Fruit fly (Drosophila melanogaster) S2 (cell line): Measurements from ENCODE around the gene CG12885.

Source experiments
- CG8478 ChIP-seq: fragments of >200 bp; optimal IDR thresholded peaks from 2 replicates; lab custom pipeline; 2018
- CTCF ChIP-seq, 2 experiments: fragments of >200 bp; optimal IDR thresholded peaks; 2 replicates each; lab custom pipeline; 2018

CG12885 gene

DNA sequence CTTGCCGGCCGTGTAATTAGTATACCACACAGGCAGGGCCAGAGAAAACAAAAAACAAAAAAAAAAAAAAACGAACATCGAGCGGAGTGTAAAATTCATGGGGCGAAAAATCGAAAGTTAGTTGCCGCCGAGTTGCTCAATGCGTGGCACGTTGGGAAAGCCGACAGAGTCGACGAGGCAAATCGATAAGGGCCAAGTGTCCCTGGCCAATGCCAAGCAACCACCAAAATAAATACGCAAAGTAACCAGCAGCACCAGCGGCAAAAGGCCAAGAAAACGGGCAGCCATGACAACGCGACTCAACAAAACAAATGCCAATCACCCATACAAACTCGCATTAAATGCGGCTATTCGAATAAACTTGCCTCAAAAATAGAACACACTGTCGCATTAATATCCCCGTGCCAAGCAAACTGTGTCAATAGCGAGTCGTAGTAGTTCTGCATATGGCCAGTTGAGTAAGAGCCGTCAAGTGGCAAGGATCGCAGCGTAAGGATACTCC lies at the start of gene CG12885:
TSS of gene CG12885 (plus strand) at position 452 of the 502 bp plus-strand sequence.
- TF ChIP-seq CTCF (optimal IDR thresholded peaks at IDR 0.05; lab: Kevin White, UChicago) (no peak), CG8478 (no peak)

dm6 chr3R:27477507-27477906 lies 43.2 kb upstream of the CG12885 start:
- TF ChIP-seq CTCF (optimal IDR thresholded peaks at IDR 0.05; lab: Kevin White, UChicago) (peak; percentile 75 to 85), CG8478 (no peak)

DNA sequence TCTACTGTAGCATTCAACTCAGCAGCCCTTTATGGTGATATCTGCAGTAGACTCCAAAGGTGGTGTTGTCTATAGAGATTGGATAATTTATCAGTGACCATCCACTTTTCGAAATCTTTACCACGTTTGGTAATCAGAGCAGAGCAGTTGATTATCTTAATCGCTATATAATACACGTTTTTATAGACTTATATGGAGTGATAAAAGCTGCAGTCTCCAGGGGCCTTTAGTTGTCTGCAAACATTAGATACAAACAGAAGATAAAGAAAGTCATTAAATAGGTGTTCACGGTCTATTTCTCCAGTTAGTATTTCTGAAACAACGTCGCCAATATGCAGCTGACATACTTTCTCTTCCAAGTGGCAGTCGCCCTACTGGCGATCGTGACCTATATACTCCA lies 42.3 kb upstream of the CG12885 start, which contains the start of gene Cyp6a18:
TSS of gene Cyp6a18 (plus strand) at position 301 of the 400 bp plus-strand sequence.
- TF ChIP-seq CTCF (optimal IDR thresholded peaks at IDR 0.05; lab: Kevin White, UChicago) (no peak), CG8478 (no peak)

DNA sequence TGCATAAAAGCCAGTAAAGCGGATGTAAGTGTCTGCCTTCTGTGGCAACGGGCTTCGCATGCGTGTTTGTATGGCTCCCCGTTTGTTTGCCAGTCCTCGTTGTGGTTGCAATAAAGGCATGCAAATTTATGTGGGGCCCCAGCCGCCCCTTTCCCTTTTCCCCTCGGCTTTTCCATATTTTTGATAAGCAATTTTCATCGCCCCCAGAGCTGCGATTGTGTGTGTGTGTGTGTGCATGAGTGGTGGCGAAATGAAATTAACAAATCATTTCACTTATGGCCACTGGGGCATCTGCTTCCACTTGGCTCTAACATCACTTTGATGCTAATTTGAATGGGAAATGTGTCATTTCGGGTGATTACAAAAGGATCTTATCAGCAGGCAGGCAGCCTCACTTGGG lies 33.0 kb upstream of the CG12885 start, which contains the start of gene Gr98a:
TSS of gene Gr98a (plus strand) at position 301 of the 400 bp plus-strand sequence.
- TF ChIP-seq CTCF (optimal IDR thresholded peaks at IDR 0.05; lab: Kevin White, UChicago) (no peak), CG8478 (no peak)

- TF ChIP-seq CTCF (optimal IDR thresholded peaks at IDR 0.05; lab: Kevin White, UChicago) (no peak), CG8478 (no peak)
These were observed 23.1 kb upstream of the CG12885 start for dm6 chr3R:27497616-27498015.

DNA sequence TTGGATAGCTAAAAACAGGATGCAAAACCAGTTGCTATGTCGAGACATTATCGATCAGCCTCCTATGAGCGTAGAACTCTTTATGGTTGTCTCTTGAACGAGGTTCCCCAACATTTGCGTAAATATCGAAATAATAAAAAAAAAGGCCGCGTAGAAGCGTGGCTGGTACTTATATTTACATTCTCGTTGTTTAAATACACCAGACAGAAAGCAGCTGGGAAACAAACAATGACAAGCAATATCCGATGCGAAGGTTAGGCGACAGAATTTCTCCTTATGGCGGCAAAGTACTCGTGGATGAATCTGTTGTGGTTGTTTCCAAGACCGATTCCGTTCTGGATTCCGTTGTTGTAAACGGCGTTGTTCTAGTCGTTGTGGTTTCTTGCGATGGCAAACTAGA lies 18.7 kb upstream of the CG12885 start, which contains the start of gene CG43139:
TSS of gene CG43139 (minus strand) at position 88 of the 400 bp plus-strand sequence.
- TF ChIP-seq CG8478 = no peak
- TF ChIP-seq CTCF (optimal IDR thresholded peaks at IDR 0.05; lab: Kevin White, UChicago) = no peak

dm6 chr3R:27502856-27503255 lies 17.8 kb upstream of the CG12885 start, which contains the start of gene CG5402:
Gene CG5402, minus strand, starts transcription at chr3R:27502956.
- TF ChIP-seq CG8478 (no peak), CTCF (optimal IDR thresholded peaks at IDR 0.05; lab: Kevin White, UChicago) (no peak)

- TF ChIP-seq CG8478 (no peak), CTCF (optimal IDR thresholded peaks at IDR 0.05; lab: Kevin White, UChicago) (no peak)
These were observed 3.5 kb upstream of the CG12885 start, which contains the start of gene CG13972 for dm6 chr3R:27517157-27517556. Gene CG13972, minus strand, starts transcription at chr3R:27517257.

DNA sequence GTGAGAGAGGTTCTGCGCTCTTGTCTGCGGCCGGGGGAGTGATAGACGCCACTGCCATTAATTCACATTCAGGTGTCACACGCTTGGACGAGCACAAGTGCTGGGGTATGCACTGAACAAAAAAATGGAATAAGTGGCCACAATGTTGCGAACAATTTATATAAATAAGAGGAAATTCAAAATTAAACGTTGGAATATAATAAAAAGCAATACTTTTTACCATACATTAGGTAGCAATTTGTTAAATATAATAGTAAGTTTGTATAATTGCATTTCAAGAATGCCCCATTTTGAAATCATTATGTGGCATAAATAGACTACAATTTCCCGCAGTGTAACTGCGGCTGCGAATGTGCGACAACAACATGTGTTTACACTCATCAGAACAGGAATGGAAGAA lies 787 bp upstream of the CG12885 start:
- TF ChIP-seq CTCF (optimal IDR thresholded peaks at IDR 0.05; lab: Kevin White, UChicago) (no peak), CG8478 (no peak)

DNA sequence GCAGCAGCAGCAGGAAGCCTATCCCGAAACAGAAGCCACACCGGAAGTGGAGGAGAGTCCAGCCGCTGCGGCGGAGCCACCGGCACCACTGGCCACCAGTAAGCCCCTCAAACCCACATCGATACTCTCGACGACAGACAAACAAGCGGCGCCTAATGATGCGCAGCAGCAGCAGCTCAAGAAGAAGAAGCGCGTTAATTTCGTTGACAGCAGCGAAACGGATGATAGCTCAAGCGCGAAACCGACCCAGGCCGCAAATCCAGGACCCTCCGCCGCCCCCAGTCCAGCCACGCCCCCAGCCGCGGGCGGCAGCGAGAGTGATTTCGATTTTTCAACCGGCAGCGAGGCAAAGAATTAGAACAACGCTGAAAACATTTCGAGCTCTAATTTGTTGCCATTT lies 12.6 kb downstream of the CG12885 start:
- TF ChIP-seq CTCF (optimal IDR thresholded peaks at IDR 0.05; lab: Kevin White, UChicago) (no peak), CG8478 (no peak)

DNA sequence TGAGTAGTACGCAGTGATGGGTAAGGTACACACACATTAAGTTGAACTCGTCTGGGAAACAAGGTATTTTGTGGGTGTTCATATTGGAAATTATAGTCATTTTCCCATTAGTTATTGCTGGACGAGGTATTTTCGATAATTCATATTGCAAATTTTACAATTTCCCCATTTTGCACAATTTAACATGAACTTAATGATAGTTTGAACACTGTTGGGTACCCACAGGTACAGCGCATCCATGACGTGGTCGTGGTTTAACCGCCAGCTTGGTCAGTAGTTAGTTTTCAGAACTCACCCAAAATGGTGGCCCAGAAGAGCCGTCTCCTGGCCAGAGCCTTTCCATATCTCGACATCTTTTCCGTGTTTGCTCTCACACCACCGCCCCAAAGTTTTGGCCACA lies 21.5 kb downstream of the CG12885 start, which contains the start of gene Gr98b:
TSS of gene Gr98b (plus strand) at position 301 of the 400 bp plus-strand sequence.
- TF ChIP-seq CTCF (optimal IDR thresholded peaks at IDR 0.05; lab: Kevin White, UChicago) = no peak
- no peak for TF ChIP-seq CG8478

DNA sequence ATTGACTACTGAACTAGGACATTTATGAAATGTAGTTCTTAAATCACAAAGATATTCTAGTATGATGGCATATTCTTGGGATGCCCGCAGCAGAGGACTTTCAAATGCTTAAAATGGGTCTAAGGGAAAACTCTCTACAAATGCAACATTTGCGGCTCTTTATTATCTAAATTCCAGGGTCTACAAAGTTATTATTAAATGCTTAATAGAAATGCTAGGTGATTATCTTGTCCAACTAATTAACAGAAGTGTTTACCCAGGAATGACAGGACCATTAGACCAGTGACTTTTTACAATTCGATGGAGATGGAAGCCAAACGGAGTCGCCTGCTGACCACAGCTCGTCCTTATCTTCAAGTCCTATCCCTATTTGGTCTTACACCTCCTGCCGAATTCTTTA lies 23.5 kb downstream of the CG12885 start, which contains the start of gene Gr98c:
TSS of gene Gr98c (plus strand) at position 301 of the 400 bp plus-strand sequence.
- TF ChIP-seq CTCF (optimal IDR thresholded peaks at IDR 0.05; lab: Kevin White, UChicago) (no peak), CG8478 (no peak)

DNA sequence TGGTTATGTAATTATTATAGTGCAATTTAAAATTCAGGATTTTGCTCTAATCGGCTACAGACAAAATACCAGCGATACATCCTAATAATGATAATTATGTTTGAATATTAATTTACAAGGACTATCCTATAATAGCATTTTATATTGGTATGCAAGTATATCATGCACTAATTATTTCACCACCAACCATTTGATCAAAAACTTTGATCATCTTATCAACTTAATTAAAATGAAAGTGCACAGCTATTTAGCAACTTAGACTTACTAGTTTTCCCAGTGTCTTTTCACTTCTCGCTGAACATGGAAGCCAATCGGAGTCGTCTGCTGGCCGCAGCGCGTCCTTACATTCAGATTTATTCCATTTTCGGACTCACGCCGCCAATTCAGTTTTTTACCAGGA lies 25.1 kb downstream of the CG12885 start, which contains the start of gene Gr98d:
TSS of gene Gr98d (plus strand) at position 301 of the 400 bp plus-strand sequence.
- TF ChIP-seq CTCF (optimal IDR thresholded peaks at IDR 0.05; lab: Kevin White, UChicago) (no peak), CG8478 (no peak)

DNA sequence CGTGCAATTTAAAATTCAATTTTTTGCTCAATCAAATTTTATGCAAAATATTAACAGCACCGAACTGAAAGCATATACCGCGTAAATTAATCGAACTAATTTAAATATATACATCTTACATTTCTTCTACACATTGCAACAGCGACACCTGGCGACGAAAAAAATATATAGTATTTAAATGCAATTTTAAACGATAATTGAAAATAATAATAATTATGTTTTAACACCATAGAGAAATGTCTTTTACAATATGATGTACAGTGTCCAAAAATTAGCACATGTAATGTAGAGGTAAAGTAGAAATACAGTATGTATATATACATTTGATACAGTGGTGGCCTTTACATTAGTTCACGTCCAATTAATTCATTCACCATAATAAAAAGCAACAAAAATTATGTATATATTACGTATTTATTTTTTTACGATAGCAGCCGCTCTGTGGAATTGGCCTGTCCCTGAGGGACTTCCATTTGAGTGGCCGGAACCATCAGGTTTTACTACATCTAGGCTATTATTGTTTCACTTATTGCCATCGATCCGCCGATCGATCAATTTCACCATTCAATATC lies 26.8 kb downstream of the CG12885 start:
- no peak for TF ChIP-seq CG8478
- peak in 1 of 2 experiments; percentile 83 for TF ChIP-seq CTCF (optimal IDR thresholded peaks at IDR 0.05; lab: Kevin White, UChicago)

- no peak for TF ChIP-seq CG8478
- no peak for TF ChIP-seq CTCF (optimal IDR thresholded peaks at IDR 0.05; lab: Kevin White, UChicago)
These were observed 32.0 kb downstream of the CG12885 start for dm6 chr3R:27552710-27553109.

DNA sequence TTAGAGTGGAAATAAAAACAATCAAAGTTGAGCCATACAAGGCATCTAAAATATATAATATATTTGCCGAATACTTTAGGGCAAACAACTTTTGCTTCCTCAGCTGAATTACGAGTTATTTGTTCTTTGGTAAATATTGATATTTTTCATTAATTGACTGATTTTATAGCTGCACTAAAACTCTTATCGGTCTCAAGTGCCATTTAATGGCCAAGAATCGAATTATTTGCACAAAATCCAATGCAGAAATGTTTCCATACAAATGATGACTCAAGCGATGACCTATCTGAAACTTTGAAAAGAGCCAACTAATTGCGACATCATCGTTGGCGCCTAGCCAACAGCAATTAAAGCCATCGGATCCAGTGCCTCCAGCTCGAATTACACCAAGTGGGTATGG lies 32.7 kb downstream of the CG12885 start:
- no peak for TF ChIP-seq CTCF (optimal IDR thresholded peaks at IDR 0.05; lab: Kevin White, UChicago)
